Fruit fly (Drosophila melanogaster) whole organism, embryonic: ENCODE data around the gene wb.
A peak's percentile ranks its signal among the peaks of the same experiment; 100 is the strongest.

ENCODE experiments used
- Awh ChIP-seq: fragments of 200-800 bp; sonication (Bioruptor generic); IDR thresholded peaks from 2 replicates; pipeline ENCODE4, ENCODE4 v1.3.6; 2022; ENCODE audit warnings: missing biosample characterization, missing genetic modification characterization
- Blimp-1 ChIP-seq: fragments of 200-800 bp; sonication (Bioruptor generic); optimal IDR thresholded peaks from 3 replicates; lab custom pipeline; 2018; ENCODE audit warnings: missing biosample characterization, missing genetic modification characterization, mild to moderate bottlenecking, moderate library complexity, missing genetic modification reagents
- CG10366 ChIP-seq: fragments of 200-800 bp; sonication (Bioruptor generic); IDR thresholded peaks from 2 replicates; pipeline ENCODE4 v1.3.6; 2022; ENCODE audit warnings: missing biosample characterization, missing genetic modification characterization
- CG12391 ChIP-seq: fragments of 200-800 bp; sonication (Bioruptor generic); optimal IDR thresholded peaks from 3 replicates; lab custom pipeline; 2018; ENCODE audit warnings: missing biosample characterization, mild to moderate bottlenecking, missing genetic modification characterization, moderate library complexity
- CG12942 ChIP-seq: fragments of 200-800 bp; sonication (Bioruptor generic); optimal IDR thresholded peaks from 3 replicates; lab custom pipeline; 2016; ENCODE audit warnings: missing biosample characterization, missing genetic modification characterization
- CG17186 ChIP-seq: fragments of 200-800 bp; sonication (Bioruptor generic); optimal IDR thresholded peaks from 3 replicates; lab custom pipeline; 2017; ENCODE audit warnings: missing biosample characterization, missing genetic modification reagents, missing genetic modification characterization
- CG32532 ChIP-seq: fragments of 200-800 bp; sonication (Bioruptor generic); IDR thresholded peaks from 2 replicates; pipeline ENCODE4 v1.3.6; 2022; ENCODE audit warnings: missing biosample characterization, missing genetic modification characterization
- CG7372 ChIP-seq: fragments of 200-800 bp; sonication (Bioruptor generic); IDR thresholded peaks from 2 replicates; pipeline ENCODE4 v1.3.6; 2022; ENCODE audit warnings: missing biosample characterization, missing genetic modification characterization
- CHES-1-like ChIP-seq: fragments of 200-800 bp; sonication (Bioruptor generic); optimal IDR thresholded peaks from 2 replicates; lab custom pipeline; 2016; ENCODE audit warnings: missing biosample characterization, missing genetic modification characterization
- CrebB ChIP-seq: fragments of 200-800 bp; sonication (Bioruptor generic); optimal IDR thresholded peaks from 3 replicates; lab custom pipeline; 2018; ENCODE audit warnings: missing biosample characterization, mild to moderate bottlenecking, missing genetic modification characterization
- D ChIP-seq, 2 experiments: fragments of 200-800 bp in 1 of 2; fragments of >200 bp in 1 of 2; sonication (Bioruptor generic) in 1 of 2; optimal IDR thresholded peaks; 2 replicates in 1 of 2; 3 replicates in 1 of 2; lab custom pipeline; 2017; ENCODE audit warnings: mild to moderate bottlenecking in 1 of 2, missing biosample characterization in 1 of 2, missing genetic modification characterization in 1 of 2, missing genetic modification reagents in 1 of 2
- Dll ChIP-seq: fragments of 200-800 bp; sonication (Bioruptor generic); IDR thresholded peaks from 4 replicates; pipeline ENCODE4 v1.3.6; 2022; ENCODE audit warnings: missing biosample characterization, missing genetic modification characterization; ENCODE audit not compliant: partially characterized antibody
- Gsc ChIP-seq: fragments of 200-800 bp; sonication (Bioruptor generic); IDR thresholded peaks from 2 replicates; pipeline ENCODE4 v1.3.6; 2022; ENCODE audit warnings: missing biosample characterization, missing genetic modification characterization
- Gug ChIP-seq: fragments of 200-800 bp; sonication (Bioruptor generic); IDR thresholded peaks from 4 replicates; pipeline ENCODE4 v1.3.6; 2022; ENCODE audit warnings: missing biosample characterization, missing genetic modification characterization
- Hmx ChIP-seq: fragments of 200-800 bp; sonication (Bioruptor generic); optimal IDR thresholded peaks from 2 replicates; lab custom pipeline; 2016; ENCODE audit warnings: missing biosample characterization, missing genetic modification characterization
- Hr78 ChIP-seq, 2 experiments: fragments of 200-800 bp in 1 of 2; fragments of >200 bp in 1 of 2; sonication (Bioruptor generic) in 1 of 2; optimal IDR thresholded peaks; 2 replicates each; lab custom pipeline; 2017 to 2019; ENCODE audit warnings: missing biosample characterization in 2 of 2, missing genetic modification characterization in 2 of 2, mild to moderate bottlenecking in 1 of 2, moderate library complexity in 1 of 2
- Jarid2 ChIP-seq: fragments of 200-800 bp; sonication (Bioruptor generic); optimal IDR thresholded peaks from 3 replicates; lab custom pipeline; 2017; ENCODE audit warnings: mild to moderate bottlenecking, missing biosample characterization, missing genetic modification reagents, missing genetic modification characterization
- Med ChIP-seq: fragments of 200-800 bp; sonication (Bioruptor generic); peaks from one replicate; lab custom pipeline; 2016; ENCODE audit warnings: missing biosample characterization, missing genetic modification characterization, mild to moderate bottlenecking, inconsistent platforms, moderate library complexity
- Neu2 ChIP-seq: fragments of 200-800 bp; sonication (Bioruptor generic); optimal IDR thresholded peaks from 3 replicates; lab custom pipeline; 2016; ENCODE audit warnings: missing biosample characterization, missing genetic modification characterization, borderline replicate concordance
- Nf-YB ChIP-seq: fragments of 200-800 bp; sonication (Bioruptor generic); optimal IDR thresholded peaks from 3 replicates; lab custom pipeline; 2019; ENCODE audit warnings: missing biosample characterization, mild to moderate bottlenecking, missing genetic modification characterization, moderate library complexity
- NfI ChIP-seq: fragments of 200-800 bp; sonication (Bioruptor generic); optimal IDR thresholded peaks from 3 replicates; lab custom pipeline; 2018; ENCODE audit warnings: missing biosample characterization, mild to moderate bottlenecking, missing genetic modification characterization, moderate library complexity
- Oli ChIP-seq: fragments of 200-800 bp; sonication (Bioruptor generic); optimal IDR thresholded peaks from 2 replicates; lab custom pipeline; 2018; ENCODE audit warnings: missing biosample characterization, mild to moderate bottlenecking, missing genetic modification characterization, moderate library complexity
- Pdp1 ChIP-seq, 2 experiments: fragments of 200-800 bp; sonication (Bioruptor generic); optimal IDR thresholded peaks; 3 replicates each; lab custom pipeline; 2016; ENCODE audit warnings: missing biosample characterization in 2 of 2, missing genetic modification characterization in 2 of 2, mild to moderate bottlenecking in 1 of 2, moderate library complexity in 1 of 2
- Sox102F ChIP-seq: fragments of 200-800 bp; sonication (Bioruptor generic); optimal IDR thresholded peaks from 2 replicates; lab custom pipeline; 2018; ENCODE audit warnings: missing biosample characterization, mild to moderate bottlenecking, missing genetic modification characterization, moderate library complexity
- Ssrp ChIP-seq: fragments of 200-800 bp; sonication (Bioruptor generic); optimal IDR thresholded peaks from 2 replicates; lab custom pipeline; 2018; ENCODE audit warnings: missing biosample characterization, mild to moderate bottlenecking, missing genetic modification characterization, moderate library complexity
- Stat92E ChIP-seq, 3 experiments: fragments of >200 bp in 2 of 3; fragments of 200-800 bp in 1 of 3; sonication (Bioruptor generic) in 1 of 3; optimal IDR thresholded peaks; 2 replicates each; lab custom pipeline; 2017 to 2019; ENCODE audit warnings: missing biosample characterization in 3 of 3, missing genetic modification characterization in 3 of 3, mild to moderate bottlenecking in 1 of 3, moderate library complexity in 1 of 3
- YL-1 ChIP-seq: fragments of 200-800 bp; sonication (Bioruptor generic); optimal IDR thresholded peaks from 3 replicates; lab custom pipeline; 2017; ENCODE audit warnings: missing biosample characterization, mild to moderate bottlenecking, missing genetic modification characterization
- bab2 ChIP-seq: fragments of 200-800 bp; sonication (Bioruptor generic); optimal IDR thresholded peaks from 2 replicates; lab custom pipeline; 2016; ENCODE audit warnings: missing biosample characterization, missing genetic modification characterization
- bbx ChIP-seq: fragments of 200-800 bp; sonication (Bioruptor generic); IDR thresholded peaks from 2 replicates; pipeline ENCODE4 v1.3.6; 2022; ENCODE audit warnings: missing biosample characterization, missing genetic modification characterization; ENCODE audit not compliant: partially characterized antibody
- bcd ChIP-seq: fragments of 200-800 bp; sonication (Bioruptor generic); optimal IDR thresholded peaks from 2 replicates; lab custom pipeline; 2017; ENCODE audit warnings: missing biosample characterization, mild to moderate bottlenecking, missing genetic modification characterization
- bsh ChIP-seq, 2 experiments: fragments of 200-800 bp; sonication (Bioruptor generic); optimal IDR thresholded peaks; 2 replicates each; lab custom pipeline; 2017 to 2018; ENCODE audit warnings: mild to moderate bottlenecking in 2 of 2, missing biosample characterization in 2 of 2, missing genetic modification characterization in 2 of 2, moderate library complexity in 1 of 2
- cwo ChIP-seq: fragments of 200-800 bp; sonication (Bioruptor generic); optimal IDR thresholded peaks from 3 replicates; lab custom pipeline; 2017; ENCODE audit warnings: missing biosample characterization, missing genetic modification characterization, mild to moderate bottlenecking, moderate library complexity, missing genetic modification reagents
- dm ChIP-seq: fragments of 200-800 bp; sonication (Bioruptor generic); optimal IDR thresholded peaks from 3 replicates; lab custom pipeline; 2016; ENCODE audit warnings: missing biosample characterization, missing genetic modification characterization
- gce ChIP-seq: fragments of 200-800 bp; sonication (Bioruptor generic); IDR thresholded peaks from 3 replicates; pipeline ENCODE4 v1.3.6; 2022; ENCODE audit warnings: missing biosample characterization, missing genetic modification characterization
- grau ChIP-seq: fragments of 200-800 bp; optimal IDR thresholded peaks from 3 replicates; lab custom pipeline; 2019; ENCODE audit warnings: missing biosample characterization, mild to moderate bottlenecking, missing genetic modification characterization, moderate library complexity
- h ChIP-seq: fragments of >200 bp; optimal IDR thresholded peaks from 2 replicates; lab custom pipeline; 2017
- hbn ChIP-seq: fragments of 200-800 bp; sonication (Bioruptor generic); IDR thresholded peaks from 2 replicates; pipeline ENCODE4 v1.3.6; 2022; ENCODE audit warnings: missing biosample characterization, missing genetic modification characterization; ENCODE audit not compliant: partially characterized antibody
- her ChIP-seq: fragments of 200-800 bp; sonication (Bioruptor generic); optimal IDR thresholded peaks from 2 replicates; lab custom pipeline; 2016; ENCODE audit warnings: missing biosample characterization, missing genetic modification characterization
- nerfin-1 ChIP-seq: fragments of 200-800 bp; sonication (Bioruptor generic); optimal IDR thresholded peaks from 3 replicates; lab custom pipeline; 2019; ENCODE audit warnings: missing biosample characterization, mild to moderate bottlenecking, missing genetic modification characterization, moderate library complexity
- otp ChIP-seq: fragments of 200-800 bp; sonication (Bioruptor generic); IDR thresholded peaks from 3 replicates; pipeline ENCODE4, ENCODE4 v1.3.6; 2022; ENCODE audit warnings: missing biosample characterization, missing genetic modification characterization
- pfk ChIP-seq: fragments of 200-800 bp; sonication (Bioruptor generic); optimal IDR thresholded peaks from 2 replicates; lab custom pipeline; 2018; ENCODE audit warnings: missing biosample characterization, mild to moderate bottlenecking, missing genetic modification characterization, moderate library complexity
- phol ChIP-seq: fragments of 200-800 bp; sonication (Bioruptor generic); optimal IDR thresholded peaks from 3 replicates; lab custom pipeline; 2018; ENCODE audit warnings: missing biosample characterization, mild to moderate bottlenecking, missing genetic modification characterization, moderate library complexity
- sc ChIP-seq, 3 experiments: fragments of >200 bp in 2 of 3; fragments of 200-800 bp in 1 of 3; sonication (Bioruptor generic) in 1 of 3; optimal IDR thresholded peaks; 2 replicates in 2 of 3; 3 replicates in 1 of 3; lab custom pipeline; 2017; ENCODE audit warnings: mild to moderate bottlenecking in 1 of 3, missing biosample characterization in 1 of 3, missing genetic modification characterization in 1 of 3, missing genetic modification reagents in 1 of 3
- sens-2 ChIP-seq: fragments of 200-800 bp; sonication (Bioruptor generic); IDR thresholded peaks from 2 replicates; pipeline ENCODE4 v1.3.6; 2022; ENCODE audit warnings: missing biosample characterization, missing genetic modification characterization
- tx ChIP-seq: fragments of 200-800 bp; sonication (Bioruptor generic); optimal IDR thresholded peaks from 2 replicates; lab custom pipeline; 2016; ENCODE audit warnings: missing biosample characterization, missing genetic modification characterization
- zfh2 ChIP-seq: fragments of 200-800 bp; sonication (Bioruptor generic); optimal IDR thresholded peaks from 2 replicates; lab custom pipeline; 2016; ENCODE audit warnings: missing biosample characterization, missing genetic modification characterization

wb gene

DNA sequence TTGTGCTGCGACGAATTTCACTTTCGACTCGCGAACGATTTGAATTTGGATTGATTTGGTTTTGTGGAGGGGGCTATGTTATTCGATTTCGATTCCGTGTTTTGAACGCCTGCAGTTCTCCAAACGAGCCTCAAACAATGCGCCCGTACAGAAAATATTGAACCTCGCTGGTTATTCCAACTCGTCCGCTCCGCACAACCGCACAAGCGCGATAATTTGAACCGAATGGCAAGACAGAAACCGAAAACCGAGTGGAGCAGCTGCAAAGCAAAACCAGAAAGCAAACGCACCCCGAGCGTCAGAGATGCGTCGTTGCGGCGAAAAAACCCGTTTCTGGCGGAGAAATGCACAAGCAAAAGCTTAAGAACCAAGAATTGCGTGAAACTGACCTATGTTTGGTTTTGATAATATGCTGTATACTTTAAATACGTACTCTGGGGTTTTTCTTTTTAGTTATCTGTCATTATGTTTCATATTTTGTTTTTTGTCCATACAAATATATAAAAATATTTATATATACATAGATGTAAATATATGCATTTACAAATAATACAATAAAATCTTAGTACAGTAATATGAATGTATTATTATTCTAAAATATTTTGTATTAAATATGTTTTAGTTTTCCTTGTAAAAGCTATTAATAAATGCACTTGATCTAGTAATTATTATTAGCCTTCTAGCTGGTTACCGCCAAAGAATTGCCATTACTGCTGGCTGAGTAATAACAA lies 28.8 kb upstream of the wb start, which contains the start of gene Dyrk2 (continued):
- TF ChIP-seq D (optimal IDR thresholded peaks at IDR 0.05; lab: Kevin White, UChicago) = no peak
- peak; percentile 45 for TF ChIP-seq D (GFP tag; optimal IDR thresholded peaks at IDR 0.05; lab: Kevin White, UChicago)
- peak; percentile 58 for TF ChIP-seq grau (tag; lab: Kevin White, UChicago)
- TF ChIP-seq CG12942 (GFP tag; lab: Kevin White, UChicago) = no peak
- TF ChIP-seq Dll (GFP tag; lab: Robert Waterston, UW) = 0 out of 4 replicates have a peak, but pooled peaks have one; percentile 14
- peak; percentile 74 for TF ChIP-seq otp (GFP tag; lab: Robert Waterston, UW)
- TF ChIP-seq her (GFP tag; lab: Kevin White, UChicago) = peak; percentile 55
- TF ChIP-seq Ssrp (tag; lab: Kevin White, UChicago) = peak; percentile 30
- TF ChIP-seq CG7372 (GFP tag; lab: Robert Waterston, UW) = no peak
- TF ChIP-seq h (lab: Kevin White, UChicago) = no peak
- peak; percentile 31 for TF ChIP-seq phol (tag; lab: Kevin White, UChicago)
- TF ChIP-seq nerfin-1 (tag; lab: Kevin White, UChicago) = peak; percentile 1
- peak; percentile 99 for TF ChIP-seq Jarid2
- no peak for TF ChIP-seq hbn
- TF ChIP-seq CrebB (tag; lab: Kevin White, UChicago) = peak; percentile 30
- peak; percentile 59; the same call in 1 of the 2 replicates for TF ChIP-seq Awh (GFP tag; lab: Robert Waterston, UW)
- peak; percentile 45 for TF ChIP-seq cwo (GFP tag; lab: Kevin White, UChicago)
- TF ChIP-seq bbx = peak; percentile 76
- peak; percentile 48 for TF ChIP-seq pfk (GFP tag; lab: Kevin White, UChicago)
- peak; percentile 32; the same call in 1 of the 4 replicates for TF ChIP-seq Gug (GFP tag; lab: Robert Waterston, UW)
- TF ChIP-seq NfI (GFP tag; lab: Kevin White, UChicago) = peak; percentile 35
- no peak for TF ChIP-seq bab2 (GFP tag; lab: Kevin White, UChicago)
- peak; percentile 81 for TF ChIP-seq Blimp-1 (GFP tag; lab: Kevin White, UChicago)
- TF ChIP-seq sens-2 (GFP tag; lab: Robert Waterston, UW) = peak; percentile 48; the same call in 1 of the 2 replicates
- peak; percentile 58 for TF ChIP-seq CG32532 (GFP tag; lab: Robert Waterston, UW)
- TF ChIP-seq YL-1 (GFP tag; lab: Kevin White, UChicago) = peak; percentile 6
- peak in 1 of 2 experiments; percentile 34 for TF ChIP-seq Pdp1 (GFP tag; optimal IDR thresholded peaks at IDR 0.05; lab: Kevin White, UChicago)
- TF ChIP-seq tx (GFP tag; lab: Kevin White, UChicago) = no peak
- peak; percentile 9 for TF ChIP-seq CG17186 (GFP tag; lab: Kevin White, UChicago)
- TF ChIP-seq Med (GFP tag; lab: Kevin White, UChicago) = peak; percentile 96
- peak; percentile 44 for TF ChIP-seq CG12391 (tag; lab: Kevin White, UChicago)
- no peak; the same call in 1 of the 2 replicates for TF ChIP-seq CG10366
- TF ChIP-seq CHES-1-like (GFP tag; lab: Kevin White, UChicago) = peak; percentile 8
- TF ChIP-seq gce = peak; percentile 57; the same call in 1 of the 3 replicates
- TF ChIP-seq Stat92E (GFP tag; optimal IDR thresholded peaks at IDR 0.05; lab: Kevin White, UChicago) = peak in 1 of 3 experiments; percentile 18
- no peak for TF ChIP-seq sc (optimal IDR thresholded peaks at IDR 0.05; lab: Kevin White, UChicago)
- peak; percentile 31 for TF ChIP-seq sc (GFP tag; optimal IDR thresholded peaks at IDR 0.05; lab: Kevin White, UChicago)
- TF ChIP-seq Sox102F (GFP tag; lab: Kevin White, UChicago) = peak; percentile 13
- TF ChIP-seq Gsc (GFP tag; lab: Robert Waterston, UW) = no peak
- TF ChIP-seq zfh2 (GFP tag; lab: Kevin White, UChicago) = no peak
- TF ChIP-seq bcd (GFP tag; lab: Kevin White, UChicago) = peak; percentile 23
- TF ChIP-seq Nf-YB (GFP tag; lab: Kevin White, UChicago) = peak; percentile 37
- TF ChIP-seq Oli (tag; lab: Kevin White, UChicago) = peak; percentile 36
- TF ChIP-seq dm = peak; percentile 12
- peak in 1 of 2 experiments; percentile 9 for TF ChIP-seq bsh (GFP tag; optimal IDR thresholded peaks at IDR 0.05; lab: Kevin White, UChicago)
- no peak for TF ChIP-seq Neu2
- no peak for TF ChIP-seq Hmx (GFP tag; lab: Kevin White, UChicago)
- no peak for TF ChIP-seq Hr78 (GFP tag; optimal IDR thresholded peaks at IDR 0.05; lab: Kevin White, UChicago)
